Worm (Caenorhabditis elegans): Measurements from ENCODE around the gene bed-2.

ce11 chrIII:11471336-11471735, 728 bp upstream of the bed-2 start:
- TF ChIP-seq lsy-2 (tag; optimal IDR thresholded peaks at IDR 0.05) (peak; percentile 28), nhr-2 (tag; optimal IDR thresholded peaks at IDR 0.05) (no peak), elt-3 (tag; optimal IDR thresholded peaks at IDR 0.05) (no peak), mep-1 (tag; optimal IDR thresholded peaks at IDR 0.05) (no peak), lin-32 (GFP tag; optimal IDR thresholded peaks at IDR 0.05) (no peak), blmp-1 (tag; optimal IDR thresholded peaks at IDR 0.05) (no peak), hlh-1 (tag; optimal IDR thresholded peaks at IDR 0.05) (no peak), zip-8 (tag; optimal IDR thresholded peaks at IDR 0.05) (no peak), ces-1 (GFP tag; optimal IDR thresholded peaks at IDR 0.05) (no peak), snpc-4 (tag; optimal IDR thresholded peaks at IDR 0.05) (no peak), nhr-12 (tag; optimal IDR thresholded peaks at IDR 0.05) (no peak), nhr-76 (tag; optimal IDR thresholded peaks at IDR 0.05) (no peak), mab-5 (tag; optimal IDR thresholded peaks at IDR 0.05) (no peak), unc-62 (GFP tag; optimal IDR thresholded peaks at IDR 0.05) (no peak)
